Fruit fly (Drosophila melanogaster): ENCODE results near the gene CG43074.

The CG43074 gene

dm6 chr3L:3469709-3470108 lies 14.7 kb downstream of the CG43074 start (continued):
- no peak for TF ChIP-seq Trl (optimal IDR thresholded peaks at IDR 0.05)
- TF ChIP-seq Trl (GFP tag; optimal IDR thresholded peaks at IDR 0.05) = no peak
- peak; percentile 53 for TF ChIP-seq exex (tag; optimal IDR thresholded peaks at IDR 0.05)
- no peak for TF ChIP-seq CG1832 (GFP tag; optimal IDR thresholded peaks at IDR 0.05)
- no peak for TF ChIP-seq CG17802 (tag; optimal IDR thresholded peaks at IDR 0.05)
- TF ChIP-seq trh (GFP tag; optimal IDR thresholded peaks at IDR 0.05) = no peak
- TF ChIP-seq NK7.1 (GFP tag; optimal IDR thresholded peaks at IDR 0.05) = no peak
- TF ChIP-seq CG13894 (tag; optimal IDR thresholded peaks at IDR 0.05) = no peak
- TF ChIP-seq CG18476 (GFP tag; optimal IDR thresholded peaks at IDR 0.05) = no peak
- no peak for TF ChIP-seq CG10274 (GFP tag; optimal IDR thresholded peaks at IDR 0.05)
- no peak for TF ChIP-seq Meics (GFP tag; optimal IDR thresholded peaks at IDR 0.05)
- no peak for TF ChIP-seq CG2712 (tag; optimal IDR thresholded peaks at IDR 0.05)
- TF ChIP-seq B-H1 (GFP tag; IDR thresholded peaks at IDR 0.05) = no peak
- TF ChIP-seq psq (GFP tag; optimal IDR thresholded peaks at IDR 0.05) = no peak
- no peak for TF ChIP-seq vvl (GFP tag; IDR thresholded peaks at IDR 0.05)
- TF ChIP-seq mirr (GFP tag; optimal IDR thresholded peaks at IDR 0.05) = peak; percentile 28
- TF ChIP-seq CG2120 (GFP tag; optimal IDR thresholded peaks at IDR 0.05) = no peak
- TF ChIP-seq lab (GFP tag; optimal IDR thresholded peaks at IDR 0.05) = peak; percentile 12
- no peak for TF ChIP-seq otp (GFP tag; IDR thresholded peaks at IDR 0.05)
- peak; percentile 66 for TF ChIP-seq CG34376 (GFP tag; optimal IDR thresholded peaks at IDR 0.05)
- TF ChIP-seq rib (GFP tag; IDR thresholded peaks at IDR 0.05) = no peak
- TF ChIP-seq tgo (GFP tag; IDR thresholded peaks at IDR 0.05) = no peak
- no peak for TF ChIP-seq HLH4C (GFP tag; IDR thresholded peaks at IDR 0.05; ENCODE audit: partially characterized antibody)
- no peak for TF ChIP-seq Blimp-1 (GFP tag; optimal IDR thresholded peaks at IDR 0.05)
- TF ChIP-seq nom (GFP tag; optimal IDR thresholded peaks at IDR 0.05) = no peak

- TF ChIP-seq Asciz (GFP tag; optimal IDR thresholded peaks at IDR 0.05) (no peak), trem (tag; optimal IDR thresholded peaks at IDR 0.05) (peak; percentile 19), Hey (tag; optimal IDR thresholded peaks at IDR 0.05) (no peak), Ets97D (GFP tag; optimal IDR thresholded peaks at IDR 0.05) (peak; percentile 61), Bgb (GFP tag; IDR thresholded peaks at IDR 0.05; ENCODE audit: partially characterized antibody) (0 out of 2 replicates have a peak, but pooled peaks have one; percentile 7), fru (optimal IDR thresholded peaks at IDR 0.05) (no peak), CG18476 (GFP tag; optimal IDR thresholded peaks at IDR 0.05) (no peak), stwl (tag; optimal IDR thresholded peaks at IDR 0.05) (peak; percentile 96), eve (GFP tag; optimal IDR thresholded peaks at IDR 0.05) (no peak), CG10959 (GFP tag; IDR thresholded peaks at IDR 0.05) (no peak), MBD-R2 (GFP tag; IDR thresholded peaks at IDR 0.05) (peak; percentile 6; the same call in 1 of the 2 replicates), phol (tag; optimal IDR thresholded peaks at IDR 0.05) (peak; percentile 87), Ets65A (GFP tag) (peak; percentile 77), sug (tag; optimal IDR thresholded peaks at IDR 0.05) (no peak), CG14710 (tag; optimal IDR thresholded peaks at IDR 0.05) (peak; percentile 99), CG10979 (tag; optimal IDR thresholded peaks at IDR 0.05) (no peak), B-H1 (GFP tag; IDR thresholded peaks at IDR 0.05) (no peak), CG13287 (GFP tag; IDR thresholded peaks at IDR 0.05; ENCODE audit: partially characterized antibody) (peak; percentile 13; the same call in 1 of the 2 replicates), pzg (GFP tag; optimal IDR thresholded peaks at IDR 0.05) (peak; percentile 8), mld (GFP tag; IDR thresholded peaks at IDR 0.05; ENCODE audit: partially characterized antibody) (no peak), CG33213 (GFP tag; optimal IDR thresholded peaks at IDR 0.05) (no peak)
Measured at dm6 chr3L:3466200-3466599, 18.3 kb downstream of the CG43074 start, which contains the start of gene CycJ. Gene CycJ (plus strand): TSS chr3L:3466428.
